Fruit fly (Drosophila melanogaster) Kc167 (cell line): ENCODE results near the gene RpL10.

Source experiments
- Myc ChIP-seq: fragments of >200 bp; optimal IDR thresholded peaks from 2 replicates; lab custom pipeline; 2017; ENCODE audit warnings: missing external identifiers
- Sin3A ChIP-seq: fragments of >200 bp; optimal IDR thresholded peaks from 2 replicates; lab custom pipeline; 2018; ENCODE audit warnings: missing external identifiers
- h ChIP-seq: fragments of >200 bp; optimal IDR thresholded peaks from 3 replicates; lab custom pipeline; 2018; ENCODE audit warnings: missing external identifiers
- insv ChIP-seq: fragments of >200 bp; optimal IDR thresholded peaks from 3 replicates; lab custom pipeline; 2018; ENCODE audit warnings: missing external identifiers
- psq ChIP-seq: fragments of >200 bp; optimal IDR thresholded peaks from 2 replicates; lab custom pipeline; 2017; ENCODE audit warnings: missing external identifiers

- TF ChIP-seq Myc (lab: Kevin White, UChicago), result no peak
- TF ChIP-seq Sin3A (lab: Kevin White, UChicago), result no peak
- TF ChIP-seq insv (lab: Kevin White, UChicago), result no peak
- TF ChIP-seq h (lab: Kevin White, UChicago), result no peak
- no peak for TF ChIP-seq psq (lab: Kevin White, UChicago)
These were observed at the start of gene RpL10 for dm6 chr3L:23095277-23095676.
